Fruit fly (Drosophila melanogaster) S2 (cell line): ENCODE data around the gene yellow-g.

ENCODE experiments used
- CG8478 ChIP-seq: fragments of >200 bp; optimal IDR thresholded peaks from 2 replicates; lab custom pipeline; 2018
- CTCF ChIP-seq, 2 experiments: fragments of >200 bp; optimal IDR thresholded peaks; 2 replicates each; lab custom pipeline; 2018

DNA sequence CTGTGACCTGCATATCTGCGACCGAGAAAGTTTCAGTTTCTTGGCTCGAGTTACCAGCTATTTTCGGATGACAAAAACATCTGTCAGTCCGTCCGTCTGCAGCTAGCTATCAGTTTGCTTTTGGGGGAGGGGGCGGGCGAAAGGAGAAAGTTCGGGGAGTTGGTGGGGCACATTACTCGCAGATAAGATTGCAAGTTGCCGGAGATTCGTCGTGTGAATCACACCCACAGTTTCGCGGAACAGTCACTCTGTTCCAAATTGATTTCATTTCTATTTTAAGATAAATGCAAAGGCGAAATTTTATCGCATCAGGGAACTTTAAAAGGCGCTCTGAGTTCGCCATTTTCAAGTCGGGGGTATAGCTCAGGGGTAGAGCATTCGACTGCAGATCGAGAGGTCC lies 823 bp upstream of the yellow-g start:
- TF ChIP-seq CTCF (optimal IDR thresholded peaks at IDR 0.05; lab: Kevin White, UChicago) (no peak), CG8478 (lab: Kevin White, UChicago) (no peak)
